Fruit fly (Drosophila melanogaster): ENCODE measurements around the gene CG2898.

dm6 chrX:10364556-10365227 lies 10.5 kb upstream of the CG2898 start:
- no peak for TF ChIP-seq ttk (optimal IDR thresholded peaks at IDR 0.05)
- no peak for TF ChIP-seq h (optimal IDR thresholded peaks at IDR 0.05)

Data from Kc167 (cell line).